Fruit fly (Drosophila melanogaster): ENCODE results near the gene CG6149.

The CG6149 gene

DNA sequence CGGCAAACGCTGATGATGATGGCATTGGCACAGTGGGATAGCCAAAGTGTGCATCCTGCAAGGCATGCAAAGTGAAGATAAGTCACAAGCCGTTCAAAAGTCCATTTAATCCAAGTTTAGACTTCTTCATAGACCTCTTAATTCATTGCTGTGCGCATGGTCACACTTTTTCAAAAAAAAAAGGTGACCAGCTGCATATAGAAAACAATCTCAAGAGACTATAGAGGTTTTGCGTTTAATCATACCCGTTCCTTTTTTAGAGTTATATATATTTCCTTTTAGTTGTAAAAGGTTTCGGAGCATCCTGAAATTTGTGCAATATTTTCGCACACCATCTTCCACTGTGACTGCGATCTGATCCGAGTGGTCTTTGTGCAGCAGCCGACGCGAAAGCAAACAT lies 20.8 kb downstream of the CG6149 start (continued):
- TF ChIP-seq OdsH (GFP tag; optimal IDR thresholded peaks at IDR 0.05) (peak; percentile 46), dac (GFP tag; optimal IDR thresholded peaks at IDR 0.05) (peak; percentile 27), CG1621 (tag; optimal IDR thresholded peaks at IDR 0.05) (no peak), CG6808 (GFP tag; optimal IDR thresholded peaks at IDR 0.05) (peak; percentile 1), Ets21C (GFP tag; optimal IDR thresholded peaks at IDR 0.05) (peak; percentile 34), Sox102F (GFP tag; optimal IDR thresholded peaks at IDR 0.05) (peak; percentile 32), svp (GFP tag) (peak; percentile 73), CG7368 (GFP tag; optimal IDR thresholded peaks at IDR 0.05) (no peak), fd59A (GFP tag; optimal IDR thresholded peaks at IDR 0.05) (peak; percentile 46), Sox15 (GFP tag; optimal IDR thresholded peaks at IDR 0.05) (peak; percentile 36), Eip93F (GFP tag; optimal IDR thresholded peaks at IDR 0.05) (no peak), net (GFP tag; optimal IDR thresholded peaks at IDR 0.05) (peak; percentile 26), eg (GFP tag; IDR thresholded peaks at IDR 0.05) (0 out of 3 replicates have a peak, but pooled peaks have one; percentile 43), CG32006 (GFP tag; optimal IDR thresholded peaks at IDR 0.05) (peak; percentile 74)

DNA sequence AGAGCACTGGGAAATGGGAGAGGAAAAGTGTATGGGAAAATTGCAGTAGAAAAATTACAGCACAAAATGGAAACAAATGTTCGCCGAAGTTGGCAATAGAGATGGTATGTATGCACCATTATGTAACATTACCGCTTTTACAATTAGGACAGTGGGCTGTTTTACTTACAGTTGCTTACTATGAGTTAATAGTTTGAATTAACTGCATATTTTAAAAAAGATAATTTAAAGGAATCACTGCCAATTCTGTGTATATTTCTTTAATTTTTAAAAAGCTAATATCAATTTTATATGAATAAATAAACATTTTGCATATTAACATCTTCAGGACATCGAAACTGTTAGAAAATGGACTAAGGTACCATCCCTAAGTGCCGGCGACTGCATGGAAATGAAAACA lies 21.6 kb downstream of the CG6149 start:
- TF ChIP-seq CG16779 (tag; optimal IDR thresholded peaks at IDR 0.05), result no peak
- TF ChIP-seq svp (GFP tag), result peak; percentile 40

DNA sequence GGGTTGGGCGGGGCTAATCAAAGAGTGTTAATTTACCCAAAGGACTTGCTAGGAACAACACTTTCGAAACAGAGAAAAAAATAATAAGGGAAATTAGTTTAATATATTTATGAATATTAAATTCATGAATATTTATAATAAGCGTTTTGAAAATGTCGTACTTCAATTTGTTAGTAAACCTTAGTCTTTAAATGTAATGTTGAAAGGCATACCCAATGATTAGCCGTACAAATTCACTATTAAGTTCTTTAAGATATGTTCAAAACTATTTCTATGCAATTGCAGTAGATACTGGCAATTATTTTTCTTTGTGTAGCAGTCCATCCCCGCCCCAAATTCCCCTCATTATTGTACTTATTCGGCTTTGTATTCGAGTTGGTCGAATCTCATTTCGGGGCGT lies 24.8 kb downstream of the CG6149 start:
- TF ChIP-seq Eip75B (GFP tag; optimal IDR thresholded peaks at IDR 0.05) (no peak), Blimp-1 (GFP tag; optimal IDR thresholded peaks at IDR 0.05) (no peak), Sox102F (GFP tag; optimal IDR thresholded peaks at IDR 0.05) (no peak), CG8319 (GFP tag; optimal IDR thresholded peaks at IDR 0.05) (no peak), CG8119 (GFP tag; IDR thresholded peaks at IDR 0.05) (no peak), esn (GFP tag; optimal IDR thresholded peaks at IDR 0.05) (no peak), CG6276 (GFP tag; optimal IDR thresholded peaks at IDR 0.05) (no peak), spab (GFP tag; optimal IDR thresholded peaks at IDR 0.05) (no peak), fd85E (GFP tag; optimal IDR thresholded peaks at IDR 0.05) (no peak), CG6854 (GFP tag; optimal IDR thresholded peaks at IDR 0.05) (no peak), Hr39 (GFP tag; optimal IDR thresholded peaks at IDR 0.05) (no peak)

DNA sequence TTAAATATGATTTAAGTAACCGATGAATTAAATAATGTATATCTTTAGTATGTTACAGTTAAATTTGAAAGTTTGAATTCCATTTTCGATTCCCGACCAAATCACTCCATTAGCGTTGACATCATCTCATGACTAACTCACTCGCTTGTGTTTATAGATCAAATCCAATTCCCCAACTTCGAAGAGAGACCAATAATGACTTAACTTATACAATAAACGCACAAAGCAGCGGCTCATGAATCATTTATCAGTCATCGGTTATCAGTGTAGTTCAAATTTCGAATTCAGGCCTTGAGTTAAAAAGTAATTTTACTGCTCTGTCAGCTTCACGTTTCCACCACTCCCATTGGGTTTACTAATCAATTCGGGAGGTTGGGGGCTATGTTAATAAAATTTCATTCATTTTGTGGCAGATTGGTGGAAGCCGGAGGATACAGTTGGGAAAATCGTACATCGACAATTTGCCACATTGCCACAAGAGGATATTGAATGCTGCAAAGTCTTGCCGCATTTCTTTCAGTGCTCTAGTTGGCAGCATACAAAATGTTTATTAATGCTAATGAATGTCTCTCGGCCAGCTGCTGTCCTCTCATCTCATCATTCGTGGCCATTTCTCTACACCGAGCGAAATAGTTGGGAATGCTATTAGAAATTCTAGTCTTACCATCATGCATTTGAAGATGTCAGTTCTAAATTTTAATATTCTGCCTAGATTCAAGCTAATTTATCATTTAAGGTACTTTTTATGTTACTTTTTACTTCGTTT lies 26.8 kb downstream of the CG6149 start:
- TF ChIP-seq CG32006 (GFP tag; optimal IDR thresholded peaks at IDR 0.05), result peak; percentile 36
- TF ChIP-seq lz (GFP tag; optimal IDR thresholded peaks at IDR 0.05), result no peak
- no peak for TF ChIP-seq Sox15 (GFP tag; optimal IDR thresholded peaks at IDR 0.05)
- no peak for TF ChIP-seq Gug (GFP tag; IDR thresholded peaks at IDR 0.05)
- TF ChIP-seq pdm3 (GFP tag; optimal IDR thresholded peaks at IDR 0.05), result no peak
- no peak for TF ChIP-seq fd59A (GFP tag; optimal IDR thresholded peaks at IDR 0.05)
- TF ChIP-seq Smox (GFP tag; optimal IDR thresholded peaks at IDR 0.05), result no peak
- TF ChIP-seq acj6 (GFP tag; optimal IDR thresholded peaks at IDR 0.05), result peak; percentile 13
- no peak for TF ChIP-seq Sox102F (GFP tag; optimal IDR thresholded peaks at IDR 0.05)
- no peak for TF ChIP-seq topi (GFP tag; optimal IDR thresholded peaks at IDR 0.05)
- peak; percentile 60 for TF ChIP-seq Eip78C (GFP tag)
- no peak for TF ChIP-seq dac (GFP tag; optimal IDR thresholded peaks at IDR 0.05)
- TF ChIP-seq CG8119 (GFP tag; IDR thresholded peaks at IDR 0.05), result 0 out of 3 replicates have a peak, but pooled peaks have one; percentile 15
- TF ChIP-seq ss (GFP tag; optimal IDR thresholded peaks at IDR 0.05), result no peak
- no peak for TF ChIP-seq CG6808 (GFP tag; optimal IDR thresholded peaks at IDR 0.05)
- TF ChIP-seq Hr4 (GFP tag; optimal IDR thresholded peaks at IDR 0.05), result peak; percentile 16
- TF ChIP-seq CG7368 (GFP tag; optimal IDR thresholded peaks at IDR 0.05), result no peak
- TF ChIP-seq CG8632 (GFP tag; optimal IDR thresholded peaks at IDR 0.05), result no peak
- peak; percentile 0 for TF ChIP-seq CG4318 (GFP tag; optimal IDR thresholded peaks at IDR 0.05)
- no peak for TF ChIP-seq salr (GFP tag; optimal IDR thresholded peaks at IDR 0.05)
- no peak for TF ChIP-seq CG11902 (GFP tag; optimal IDR thresholded peaks at IDR 0.05)
- no peak for TF ChIP-seq Ets21C (GFP tag; optimal IDR thresholded peaks at IDR 0.05)
- peak; percentile 7 for TF ChIP-seq esn (GFP tag; optimal IDR thresholded peaks at IDR 0.05)
- no peak for TF ChIP-seq CG1621 (tag; optimal IDR thresholded peaks at IDR 0.05)
- TF ChIP-seq svp (GFP tag), result peak; percentile 61
- no peak for TF ChIP-seq CG31627 (GFP tag; optimal IDR thresholded peaks at IDR 0.05)
- no peak for TF ChIP-seq CG6854 (GFP tag; optimal IDR thresholded peaks at IDR 0.05)
- no peak for TF ChIP-seq CG34406 (GFP tag; optimal IDR thresholded peaks at IDR 0.05)
- no peak for TF ChIP-seq achi (GFP tag; optimal IDR thresholded peaks at IDR 0.05)
- no peak for TF ChIP-seq CG10669 (GFP tag; optimal IDR thresholded peaks at IDR 0.05)
- no peak for TF ChIP-seq CG10631 (GFP tag; optimal IDR thresholded peaks at IDR 0.05)
- no peak for TF ChIP-seq OdsH (GFP tag; optimal IDR thresholded peaks at IDR 0.05)

Data from whole organism, prepupa.